Worm (Caenorhabditis elegans): ENCODE measurements around the gene R12B2.2.

DNA sequence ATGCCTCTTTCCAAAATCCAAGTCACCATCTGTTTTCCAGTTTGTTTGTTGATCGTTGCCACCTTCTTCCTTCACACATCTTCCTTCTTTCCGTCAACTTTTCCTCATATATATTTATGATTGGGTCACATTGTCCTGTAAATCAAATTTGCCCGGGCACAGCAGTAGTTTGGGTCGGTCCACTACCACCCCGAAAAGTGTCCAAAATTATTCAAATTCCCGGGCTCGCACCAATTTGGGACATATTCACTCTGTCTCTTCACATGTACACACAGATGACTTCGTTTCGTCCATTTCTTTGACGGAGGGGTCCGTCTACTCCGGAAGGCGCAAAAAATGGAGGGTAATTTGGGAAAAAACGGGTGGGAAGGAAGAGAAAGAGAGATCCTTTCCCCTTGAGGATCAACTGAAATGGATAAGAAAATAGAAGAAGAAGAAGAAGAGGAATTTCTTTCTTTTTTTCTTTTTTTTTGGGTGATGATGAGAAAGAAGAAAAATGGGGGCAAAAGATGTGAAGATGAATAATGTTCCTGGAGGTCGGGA lies 20.1 kb downstream of the R12B2.2 start:
- TF ChIP-seq nhr-67 (tag; optimal IDR thresholded peaks at IDR 0.05) (no peak), elt-2 (tag; optimal IDR thresholded peaks at IDR 0.05) (no peak), fos-1 (tag; optimal IDR thresholded peaks at IDR 0.05) (no peak), nhr-12 (tag; optimal IDR thresholded peaks at IDR 0.05) (no peak), ztf-4 (tag; optimal IDR thresholded peaks at IDR 0.05) (no peak), nhr-43 (tag; optimal IDR thresholded peaks at IDR 0.05; ENCODE audit: poor library complexity, severe bottlenecking) (no peak), lin-15B (tag; optimal IDR thresholded peaks at IDR 0.05) (no peak), skn-1 (tag; optimal IDR thresholded peaks at IDR 0.05) (no peak), zag-1 (tag; optimal IDR thresholded peaks at IDR 0.05) (no peak)
